Fruit fly (Drosophila melanogaster) whole organism, embryonic: Measurements from ENCODE around the gene TTLL15.

Experiments
- Awh ChIP-seq: fragments of 200-800 bp; sonication (Bioruptor generic); IDR thresholded peaks from 2 replicates; pipeline ENCODE4, ENCODE4 v1.3.6; 2022; ENCODE audit warnings: missing biosample characterization, missing genetic modification characterization
- CG1024 ChIP-seq: fragments of 200-800 bp; sonication (Bioruptor generic); IDR thresholded peaks from 2 replicates; pipeline ENCODE4 v1.3.6; 2022; ENCODE audit warnings: missing biosample characterization, missing genetic modification characterization
- CG10462 ChIP-seq: fragments of 200-800 bp; sonication (Bioruptor generic); optimal IDR thresholded peaks from 2 replicates; lab custom pipeline; 2016; ENCODE audit warnings: missing biosample characterization, missing genetic modification characterization
- CG13123 ChIP-seq: fragments of 200-800 bp; sonication (Bioruptor generic); optimal IDR thresholded peaks from 2 replicates; lab custom pipeline; 2016; ENCODE audit warnings: missing biosample characterization, missing genetic modification characterization
- CG14050 ChIP-seq: fragments of 200-800 bp; sonication (Bioruptor generic); IDR thresholded peaks from 3 replicates; pipeline ENCODE4 v1.3.6; 2022; ENCODE audit warnings: missing biosample characterization, missing genetic modification characterization
- CG14441 ChIP-seq: fragments of 200-800 bp; sonication (Bioruptor generic); IDR thresholded peaks from 2 replicates; pipeline ENCODE4 v1.3.6; 2022; ENCODE audit warnings: missing biosample characterization, missing genetic modification characterization
- CG14667 ChIP-seq: fragments of 200-800 bp; sonication (Bioruptor generic); IDR thresholded peaks from 2 replicates; pipeline ENCODE4 v1.3.6; 2022; ENCODE audit warnings: missing biosample characterization, missing genetic modification characterization
- CG1603 ChIP-seq: fragments of 200-800 bp; sonication (Bioruptor generic); optimal IDR thresholded peaks from 2 replicates; lab custom pipeline; 2019; ENCODE audit warnings: missing biosample characterization, mild to moderate bottlenecking, missing genetic modification characterization, moderate library complexity
- CG16779 ChIP-seq: fragments of 200-800 bp; sonication (Bioruptor generic); IDR thresholded peaks from 2 replicates; pipeline ENCODE4 v1.3.6; 2022; ENCODE audit warnings: missing biosample characterization, missing genetic modification characterization
- CG16815 ChIP-seq: fragments of 200-800 bp; sonication (Bioruptor generic); optimal IDR thresholded peaks from 3 replicates; lab custom pipeline; 2017; ENCODE audit warnings: missing biosample characterization, mild to moderate bottlenecking, missing genetic modification characterization
- CG16863 ChIP-seq: fragments of 200-800 bp; sonication (Bioruptor generic); optimal IDR thresholded peaks from 3 replicates; lab custom pipeline; 2016; ENCODE audit warnings: missing biosample characterization, missing genetic modification characterization
- CG17186 ChIP-seq: fragments of 200-800 bp; sonication (Bioruptor generic); optimal IDR thresholded peaks from 3 replicates; lab custom pipeline; 2017; ENCODE audit warnings: missing biosample characterization, missing genetic modification reagents, missing genetic modification characterization
- CG17359 ChIP-seq: fragments of 200-800 bp; sonication (Bioruptor generic); optimal IDR thresholded peaks from 3 replicates; lab custom pipeline; 2018; ENCODE audit warnings: missing biosample characterization, mild to moderate bottlenecking, missing genetic modification characterization, moderate library complexity
- CG17612 ChIP-seq: fragments of 200-800 bp; sonication (Bioruptor generic); IDR thresholded peaks from 2 replicates; pipeline ENCODE4 v1.3.6; 2022; ENCODE audit warnings: missing biosample characterization, missing genetic modification characterization
- CG18619 ChIP-seq: fragments of 200-800 bp; sonication (Bioruptor generic); optimal IDR thresholded peaks from 3 replicates; lab custom pipeline; 2017; ENCODE audit warnings: missing biosample characterization, mild to moderate bottlenecking, missing genetic modification characterization
- CG32767 ChIP-seq: fragments of 200-800 bp; sonication (Bioruptor generic); IDR thresholded peaks from 2 replicates; pipeline ENCODE4 v1.3.6; 2022; ENCODE audit warnings: missing biosample characterization, missing genetic modification characterization
- CG34376 ChIP-seq: fragments of 200-800 bp; sonication (Bioruptor generic); optimal IDR thresholded peaks from 2 replicates; lab custom pipeline; 2018; ENCODE audit warnings: missing biosample characterization, mild to moderate bottlenecking, missing genetic modification characterization
- CG43689 ChIP-seq: fragments of 200-800 bp; sonication (Bioruptor generic); IDR thresholded peaks from 2 replicates; pipeline ENCODE4 v1.3.6; 2022; ENCODE audit warnings: missing biosample characterization, missing genetic modification characterization
- CG4404 ChIP-seq: fragments of 200-800 bp; sonication (Bioruptor generic); IDR thresholded peaks from 2 replicates; pipeline ENCODE4 v1.3.6; 2022; ENCODE audit warnings: missing biosample characterization, missing genetic modification characterization
- CG8089 ChIP-seq: fragments of 200-800 bp; sonication (Bioruptor generic); optimal IDR thresholded peaks from 3 replicates; lab custom pipeline; 2016; ENCODE audit warnings: missing biosample characterization, missing genetic modification characterization
- Camta ChIP-seq: fragments of 200-800 bp; sonication (Bioruptor generic); optimal IDR thresholded peaks from 2 replicates; lab custom pipeline; 2016; ENCODE audit warnings: missing biosample characterization, missing genetic modification characterization
- CkIIα-i1 ChIP-seq: fragments of 200-800 bp; sonication (Bioruptor generic); IDR thresholded peaks from 2 replicates; pipeline ENCODE4 v1.3.6; 2022; ENCODE audit warnings: missing biosample characterization, missing genetic modification characterization
- D ChIP-seq, 2 experiments: fragments of 200-800 bp in 1 of 2; fragments of >200 bp in 1 of 2; sonication (Bioruptor generic) in 1 of 2; optimal IDR thresholded peaks; 2 replicates in 1 of 2; 3 replicates in 1 of 2; lab custom pipeline; 2017; ENCODE audit warnings: mild to moderate bottlenecking in 1 of 2, missing biosample characterization in 1 of 2, missing genetic modification characterization in 1 of 2, missing genetic modification reagents in 1 of 2
- Deaf1 ChIP-seq: fragments of 200-800 bp; optimal IDR thresholded peaks from 3 replicates; lab custom pipeline; 2019; ENCODE audit warnings: missing biosample characterization, mild to moderate bottlenecking, missing genetic modification characterization, moderate library complexity
- Dip3 ChIP-seq: fragments of 200-800 bp; sonication (Bioruptor generic); optimal IDR thresholded peaks from 3 replicates; lab custom pipeline; 2016; ENCODE audit warnings: missing biosample characterization, missing genetic modification characterization
- Doc2 ChIP-seq: fragments of 200-800 bp; sonication (Bioruptor generic); IDR thresholded peaks from 2 replicates; pipeline ENCODE4 v1.3.6; 2022; ENCODE audit warnings: missing biosample characterization, missing genetic modification characterization
- HHEX ChIP-seq: fragments of 200-800 bp; sonication (Bioruptor generic); optimal IDR thresholded peaks from 3 replicates; lab custom pipeline; 2017; ENCODE audit warnings: missing biosample characterization, mild to moderate bottlenecking, missing genetic modification characterization, missing genetic modification reagents
- HmgD ChIP-seq: fragments of 200-800 bp; sonication (Bioruptor generic); optimal IDR thresholded peaks from 3 replicates; lab custom pipeline; 2016; ENCODE audit warnings: missing biosample characterization, missing genetic modification characterization
- HmgZ ChIP-seq: fragments of 200-800 bp; sonication (Bioruptor generic); optimal IDR thresholded peaks from 2 replicates; lab custom pipeline; 2018; ENCODE audit warnings: missing biosample characterization, mild to moderate bottlenecking, missing genetic modification characterization
- Hmx ChIP-seq: fragments of 200-800 bp; sonication (Bioruptor generic); optimal IDR thresholded peaks from 2 replicates; lab custom pipeline; 2016; ENCODE audit warnings: missing biosample characterization, missing genetic modification characterization
- MESR4 ChIP-seq: fragments of 200-800 bp; sonication (Bioruptor generic); optimal IDR thresholded peaks from 2 replicates; lab custom pipeline; 2018; ENCODE audit warnings: missing biosample characterization, mild to moderate bottlenecking, missing genetic modification characterization, moderate library complexity
- NFAT ChIP-seq: fragments of 200-800 bp; sonication (Bioruptor generic); IDR thresholded peaks from 2 replicates; pipeline ENCODE4 v1.3.6; 2022; ENCODE audit warnings: missing biosample characterization, missing genetic modification characterization
- NfI ChIP-seq: fragments of 200-800 bp; sonication (Bioruptor generic); optimal IDR thresholded peaks from 3 replicates; lab custom pipeline; 2018; ENCODE audit warnings: missing biosample characterization, mild to moderate bottlenecking, missing genetic modification characterization, moderate library complexity
- PHDP ChIP-seq: fragments of 200-800 bp; sonication (Bioruptor generic); optimal IDR thresholded peaks from 3 replicates; lab custom pipeline; 2018; ENCODE audit warnings: missing biosample characterization, mild to moderate bottlenecking, missing genetic modification characterization, moderate library complexity
- bbx ChIP-seq: fragments of 200-800 bp; sonication (Bioruptor generic); IDR thresholded peaks from 2 replicates; pipeline ENCODE4 v1.3.6; 2022; ENCODE audit warnings: missing biosample characterization, missing genetic modification characterization; ENCODE audit not compliant: partially characterized antibody
- cad ChIP-seq: fragments of >200 bp; optimal IDR thresholded peaks from 2 replicates; lab custom pipeline; 2017; ENCODE audit warnings: missing biosample characterization, missing genetic modification characterization
- cg ChIP-seq: fragments of 200-800 bp; sonication (Bioruptor generic); optimal IDR thresholded peaks from 3 replicates; lab custom pipeline; 2019; ENCODE audit warnings: missing biosample characterization, mild to moderate bottlenecking, missing genetic modification characterization, moderate library complexity
- chn ChIP-seq: fragments of 200-800 bp; sonication (Bioruptor generic); optimal IDR thresholded peaks from 2 replicates; lab custom pipeline; 2016; ENCODE audit warnings: missing biosample characterization, missing genetic modification characterization
- jing ChIP-seq: fragments of 200-800 bp; sonication (Bioruptor generic); optimal IDR thresholded peaks from 2 replicates; lab custom pipeline; 2018; ENCODE audit warnings: missing biosample characterization, mild to moderate bottlenecking, missing genetic modification characterization
- ken ChIP-seq: fragments of 200-800 bp; sonication (Bioruptor generic); IDR thresholded peaks from 3 replicates; pipeline ENCODE4 v1.3.6; 2022; ENCODE audit warnings: missing biosample characterization, missing genetic modification characterization
- kni ChIP-seq: fragments of 200-800 bp; sonication (Bioruptor generic); optimal IDR thresholded peaks from 3 replicates; lab custom pipeline; 2017; ENCODE audit warnings: mild to moderate bottlenecking, missing biosample characterization, missing genetic modification reagents, missing genetic modification characterization
- lola ChIP-seq, 3 experiments: fragments of >200 bp in 2 of 3; fragments of 200-800 bp in 1 of 3; sonication (Bioruptor generic) in 1 of 3; optimal IDR thresholded peaks; 2 replicates each; lab custom pipeline; 2017 to 2019; ENCODE audit warnings: missing biosample characterization in 3 of 3, missing genetic modification characterization in 3 of 3, mild to moderate bottlenecking in 1 of 3, moderate library complexity in 1 of 3
- nau ChIP-seq: fragments of 200-800 bp; sonication (Bioruptor generic); optimal IDR thresholded peaks from 3 replicates; lab custom pipeline; 2017; ENCODE audit warnings: missing biosample characterization, mild to moderate bottlenecking, missing genetic modification characterization, missing genetic modification reagents
- nmo ChIP-seq: fragments of 200-800 bp; sonication (Bioruptor generic); optimal IDR thresholded peaks from 2 replicates; lab custom pipeline; 2018; ENCODE audit warnings: missing biosample characterization, mild to moderate bottlenecking, missing genetic modification characterization, moderate library complexity
- phol ChIP-seq: fragments of 200-800 bp; sonication (Bioruptor generic); optimal IDR thresholded peaks from 3 replicates; lab custom pipeline; 2018; ENCODE audit warnings: missing biosample characterization, mild to moderate bottlenecking, missing genetic modification characterization, moderate library complexity
- repo ChIP-seq: fragments of 200-800 bp; sonication (Bioruptor generic); optimal IDR thresholded peaks from 2 replicates; lab custom pipeline; 2016; ENCODE audit warnings: missing biosample characterization, missing genetic modification characterization
- scrt ChIP-seq: fragments of 200-800 bp; sonication (Bioruptor generic); optimal IDR thresholded peaks from 2 replicates; lab custom pipeline; 2018; ENCODE audit warnings: missing biosample characterization, mild to moderate bottlenecking, missing genetic modification characterization, moderate library complexity
- stwl ChIP-seq: fragments of 200-800 bp; sonication (Bioruptor generic); optimal IDR thresholded peaks from 3 replicates; lab custom pipeline; 2018; ENCODE audit warnings: missing biosample characterization, mild to moderate bottlenecking, missing genetic modification characterization, moderate library complexity
- tio ChIP-seq: fragments of 200-800 bp; sonication (Bioruptor generic); optimal IDR thresholded peaks from 2 replicates; lab custom pipeline; 2017; ENCODE audit warnings: missing biosample characterization, missing genetic modification characterization, inconsistent platforms
- usp ChIP-seq: fragments of >200 bp; optimal IDR thresholded peaks from 2 replicates; lab custom pipeline; 2017; ENCODE audit warnings: missing biosample characterization, missing genetic modification characterization
- zf30C ChIP-seq: fragments of 200-800 bp; sonication (Bioruptor generic); optimal IDR thresholded peaks from 3 replicates; lab custom pipeline; 2018; ENCODE audit warnings: missing biosample characterization, mild to moderate bottlenecking, missing genetic modification characterization

Gene TTLL15

dm6 chr3R:10788186-10788585 is 26.9 kb upstream of the TTLL15 start, which contains the start of the genes Art1 and Mcm5 (continued):
- TF ChIP-seq CkIIα-i1 (GFP tag; lab: Robert Waterston, UW) (no peak), tio (no peak), CG13123 (GFP tag; lab: Kevin White, UChicago) (peak; percentile 12), bbx (peak; percentile 80), zf30C (GFP tag; lab: Kevin White, UChicago) (no peak), usp (GFP tag; lab: Kevin White, UChicago) (no peak), MESR4 (GFP tag; lab: Kevin White, UChicago) (peak; percentile 11), CG4404 (GFP tag; lab: Robert Waterston, UW) (no peak; the same call in 1 of the 2 replicates), CG1603 (peak; percentile 26), HHEX (GFP tag; lab: Kevin White, UChicago) (no peak), stwl (tag; lab: Kevin White, UChicago) (peak; percentile 86), nmo (GFP tag; lab: Kevin White, UChicago) (peak; percentile 79), CG17186 (GFP tag; lab: Kevin White, UChicago) (peak; percentile 82), lola (GFP tag; optimal IDR thresholded peaks at IDR 0.05; lab: Kevin White, UChicago) (peak in 1 of 3 experiments; percentile 42), CG16779 (GFP tag; lab: Robert Waterston, UW) (no peak), cg (no peak), CG16863 (peak; percentile 37), CG1024 (GFP tag; lab: Robert Waterston, UW) (no peak), Doc2 (no peak), CG17359 (tag; lab: Kevin White, UChicago) (no peak), CG43689 (GFP tag; lab: Robert Waterston, UW) (no peak), CG32767 (GFP tag; lab: Robert Waterston, UW) (no peak), CG17612 (GFP tag; lab: Robert Waterston, UW) (no peak), Awh (GFP tag; lab: Robert Waterston, UW) (no peak), CG34376 (GFP tag; lab: Kevin White, UChicago) (no peak), Dip3 (GFP tag; lab: Kevin White, UChicago) (peak; percentile 85), CG16815 (no peak), nau (GFP tag; lab: Kevin White, UChicago) (no peak), PHDP (no peak), CG14441 (GFP tag; lab: Robert Waterston, UW) (no peak), CG8089 (GFP tag; lab: Kevin White, UChicago) (peak; percentile 20), HmgZ (tag; lab: Kevin White, UChicago) (peak; percentile 49), repo (GFP tag; lab: Kevin White, UChicago) (no peak), cad (GFP tag; lab: Kevin White, UChicago) (no peak), CG10462 (GFP tag; lab: Kevin White, UChicago) (no peak), Deaf1 (no peak), scrt (GFP tag; lab: Kevin White, UChicago) (no peak), kni (GFP tag; lab: Kevin White, UChicago) (no peak), Camta (GFP tag; lab: Kevin White, UChicago) (peak; percentile 33), CG14050 (GFP tag; lab: Robert Waterston, UW) (no peak), phol (tag; lab: Kevin White, UChicago) (peak; percentile 67), CG18619 (GFP tag; lab: Kevin White, UChicago) (no peak), jing (GFP tag; lab: Kevin White, UChicago) (no peak), CG14667 (no peak), Hmx (GFP tag; lab: Kevin White, UChicago) (no peak), ken (GFP tag; lab: Robert Waterston, UW) (0 out of 3 replicates have a peak, but pooled peaks have one; percentile 51), HmgD (GFP tag; lab: Kevin White, UChicago) (no peak), D (optimal IDR thresholded peaks at IDR 0.05; lab: Kevin White, UChicago) (no peak), D (GFP tag; optimal IDR thresholded peaks at IDR 0.05; lab: Kevin White, UChicago) (no peak), NfI (GFP tag; lab: Kevin White, UChicago) (peak; percentile 33), chn (peak; percentile 53), NFAT (GFP tag; lab: Robert Waterston, UW) (peak; percentile 25; the same call in 1 of the 2 replicates)
